Worm (Caenorhabditis elegans): ENCODE results near the gene srh-83.

The srh-83 gene

ce11 chrV:7197036-7197435, 32.7 kb downstream of the srh-83 start (continued):
- TF ChIP-seq T26A5.8 (tag; optimal IDR thresholded peaks at IDR 0.05) (no peak), somi-1 (GFP tag; optimal IDR thresholded peaks at IDR 0.05) (no peak), ztf-3 (GFP tag; optimal IDR thresholded peaks at IDR 0.05) (no peak), efl-1 (GFP tag; optimal IDR thresholded peaks at IDR 0.05) (no peak), hlh-12 (tag; optimal IDR thresholded peaks at IDR 0.05) (no peak), ets-4 (GFP tag; optimal IDR thresholded peaks at IDR 0.05) (no peak), Y67H2A.10 (GFP tag; conservative IDR thresholded peaks at IDR 0.05) (no peak), lin-26 (GFP tag; IDR thresholded peaks at IDR 0.05) (peak; percentile 49; the same call in 1 of the 2 replicates), snpc-3.4 (tag; optimal IDR thresholded peaks at IDR 0.05) (no peak), ccch-3 (GFP tag; optimal IDR thresholded peaks at IDR 0.05) (no peak), nhr-90 (tag; optimal IDR thresholded peaks at IDR 0.05) (no peak), athp-1 (tag; optimal IDR thresholded peaks at IDR 0.05) (no peak), cebp-2 (GFP tag; IDR thresholded peaks at IDR 0.05) (no peak), ekl-4 (GFP tag; IDR thresholded peaks at IDR 0.05) (peak; percentile 57; the same call in 1 of the 2 replicates), attf-6 (GFP tag; IDR thresholded peaks at IDR 0.05) (no peak), tbp1 (GFP tag; optimal IDR thresholded peaks at IDR 0.05) (peak; percentile 3), attf-5 (GFP tag; optimal IDR thresholded peaks at IDR 0.05) (no peak), ceh-91 (GFP tag; IDR thresholded peaks at IDR 0.05) (no peak), hlh-26 (GFP tag; conservative IDR thresholded peaks at IDR 0.05) (no peak), F57C9.4 (tag; optimal IDR thresholded peaks at IDR 0.05) (no peak), F39B2.1 (GFP tag; IDR thresholded peaks at IDR 0.05) (no peak), pha-4 (tag; optimal IDR thresholded peaks at IDR 0.05) (no peak), lsy-27 (tag; optimal IDR thresholded peaks at IDR 0.05; ENCODE audit: borderline replicate concordance, insufficient read depth) (no peak), nhr-80 (tag; optimal IDR thresholded peaks at IDR 0.05) (no peak)

- no peak for TF ChIP-seq athp-1 (tag; optimal IDR thresholded peaks at IDR 0.05)
- 0 out of 2 replicates have a peak, but pooled peaks have one; percentile 45 for TF ChIP-seq ceh-40 (GFP tag; IDR thresholded peaks at IDR 0.05)
- peak; percentile 41 for TF ChIP-seq attf-5 (GFP tag; optimal IDR thresholded peaks at IDR 0.05)
- peak; percentile 73 for TF ChIP-seq ets-4 (GFP tag; optimal IDR thresholded peaks at IDR 0.05)
- TF ChIP-seq snpc-1.1 (tag; optimal IDR thresholded peaks at IDR 0.05; ENCODE audit: insufficient read depth), result peak; percentile 13
- no peak for TF ChIP-seq madf-10 (tag; optimal IDR thresholded peaks at IDR 0.05)
- TF ChIP-seq ama-1 (optimal IDR thresholded peaks at IDR 0.05), result peak; percentile 48
- peak in 1 of 2 experiments; percentile 73 for TF ChIP-seq ama-1 (GFP tag; optimal IDR thresholded peaks at IDR 0.05)
- TF ChIP-seq nhr-120 (GFP tag; IDR thresholded peaks at IDR 0.05), result no peak
- no peak for TF ChIP-seq rec-8 (tag; optimal IDR thresholded peaks at IDR 0.05)
- TF ChIP-seq sptf-2 (GFP tag; optimal IDR thresholded peaks at IDR 0.05), result no peak
- peak; percentile 8 for TF ChIP-seq ZK185.1 (tag; optimal IDR thresholded peaks at IDR 0.05; ENCODE audit: poor library complexity, severe bottlenecking)
- peak; percentile 4 for TF ChIP-seq ztf-22 (GFP tag; optimal IDR thresholded peaks at IDR 0.05)
- peak; percentile 72 for TF ChIP-seq ekl-4 (GFP tag; IDR thresholded peaks at IDR 0.05)
- TF ChIP-seq sdz-38 (tag; optimal IDR thresholded peaks at IDR 0.05), result no peak
- TF ChIP-seq hrde-1 (tag; optimal IDR thresholded peaks at IDR 0.05; ENCODE audit: borderline replicate concordance), result peak; percentile 82
- TF ChIP-seq pbrm-1 (GFP tag; IDR thresholded peaks at IDR 0.05), result peak; percentile 39; the same call in 1 of the 2 replicates
- peak; percentile 43 for TF ChIP-seq pha-4 (tag; optimal IDR thresholded peaks at IDR 0.05)
- no peak for TF ChIP-seq zfh-2 (GFP tag; conservative IDR thresholded peaks at IDR 0.05)
- TF ChIP-seq ztf-25 (GFP tag; IDR thresholded peaks at IDR 0.05), result 0 out of 2 replicates have a peak, but pooled peaks have one; percentile 59
- peak; percentile 93 for TF ChIP-seq madf-3 (GFP tag; IDR thresholded peaks at IDR 0.05)
- peak; percentile 88 for TF ChIP-seq B0336.3 (GFP tag; IDR thresholded peaks at IDR 0.05)
- peak; percentile 76 for TF ChIP-seq him-1 (tag; optimal IDR thresholded peaks at IDR 0.05)
- peak; percentile 33 for TF ChIP-seq lsl-1 (GFP tag; optimal IDR thresholded peaks at IDR 0.05)
- no peak for TF ChIP-seq B0035.1 (tag; optimal IDR thresholded peaks at IDR 0.05)
- TF ChIP-seq hsf-1 (GFP tag; IDR thresholded peaks at IDR 0.05), result peak; percentile 72
- no peak for TF ChIP-seq F49E8.2 (tag; optimal IDR thresholded peaks at IDR 0.05; ENCODE audit: insufficient read depth)
- peak; percentile 29 for TF ChIP-seq lin-40 (tag; optimal IDR thresholded peaks at IDR 0.05)
- 0 out of 2 replicates have a peak, but pooled peaks have one; percentile 48 for TF ChIP-seq hmg-20 (GFP tag; IDR thresholded peaks at IDR 0.05)
These were observed 34.1 kb downstream of the srh-83 start for ce11 chrV:7198403-7198802.

Measured in whole organism, young adult.